Fruit fly (Drosophila melanogaster): Measurements from ENCODE around the gene CG45064.

CG45064 gene

dm6 chrX:14905499-14906044, 23.2 kb upstream of the CG45064 start, which contains the start of gene CG9512 (continued):
- TF ChIP-seq pfk (GFP tag; optimal IDR thresholded peaks at IDR 0.05) (no peak), Dek (tag; optimal IDR thresholded peaks at IDR 0.05) (no peak), NfI (GFP tag; optimal IDR thresholded peaks at IDR 0.05) (no peak), fd3F (GFP tag; optimal IDR thresholded peaks at IDR 0.05) (no peak), CG18262 (tag; optimal IDR thresholded peaks at IDR 0.05) (no peak), insv (GFP tag; optimal IDR thresholded peaks at IDR 0.05) (no peak), sug (tag; optimal IDR thresholded peaks at IDR 0.05) (peak; percentile 98), Ets97D (GFP tag; optimal IDR thresholded peaks at IDR 0.05) (no peak), Sin3A (optimal IDR thresholded peaks at IDR 0.05) (no peak), Med (GFP tag) (peak; percentile 43), vfl (GFP tag; optimal IDR thresholded peaks at IDR 0.05) (no peak), sima (GFP tag; optimal IDR thresholded peaks at IDR 0.05) (no peak), sd (tag; optimal IDR thresholded peaks at IDR 0.05) (peak; percentile 11), pan (optimal IDR thresholded peaks at IDR 0.05) (no peak), pan (GFP tag; optimal IDR thresholded peaks at IDR 0.05 in 1 of 2, IDR thresholded peaks at IDR 0.05 in 1 of 2) (no peak), CG33557 (GFP tag; optimal IDR thresholded peaks at IDR 0.05) (no peak), vnd (GFP tag; IDR thresholded peaks at IDR 0.05; ENCODE audit: partially characterized antibody) (no peak), Awh (GFP tag; IDR thresholded peaks at IDR 0.05) (no peak), da (GFP tag; optimal IDR thresholded peaks at IDR 0.05) (no peak), H15 (GFP tag; IDR thresholded peaks at IDR 0.05) (no peak), ase (GFP tag; IDR thresholded peaks at IDR 0.05) (no peak), HmgD (GFP tag; optimal IDR thresholded peaks at IDR 0.05) (no peak), CG30431 (GFP tag; optimal IDR thresholded peaks at IDR 0.05) (no peak), mirr (GFP tag; optimal IDR thresholded peaks at IDR 0.05) (peak; percentile 51), CG13123 (GFP tag; optimal IDR thresholded peaks at IDR 0.05) (no peak), CG34376 (GFP tag; optimal IDR thresholded peaks at IDR 0.05) (peak; percentile 60), CG31441 (GFP tag; IDR thresholded peaks at IDR 0.05) (no peak), Lpt (GFP tag; optimal IDR thresholded peaks at IDR 0.05) (no peak), Ets65A (GFP tag) (no peak), Xbp1 (GFP tag; optimal IDR thresholded peaks at IDR 0.05) (no peak), CG18599 (GFP tag; optimal IDR thresholded peaks at IDR 0.05) (no peak), CG4820 (GFP tag; optimal IDR thresholded peaks at IDR 0.05) (no peak), tgo (GFP tag; IDR thresholded peaks at IDR 0.05) (no peak), Fer1 (GFP tag; optimal IDR thresholded peaks at IDR 0.05) (peak; percentile 27), CG4707 (GFP tag; optimal IDR thresholded peaks at IDR 0.05) (no peak), hth (optimal IDR thresholded peaks at IDR 0.05) (no peak), CG16779 (GFP tag; IDR thresholded peaks at IDR 0.05) (no peak), shn (GFP tag; optimal IDR thresholded peaks at IDR 0.05) (no peak), crc (GFP tag; optimal IDR thresholded peaks at IDR 0.05) (no peak), Six4 (GFP tag; optimal IDR thresholded peaks at IDR 0.05) (no peak), cwo (GFP tag; optimal IDR thresholded peaks at IDR 0.05) (no peak), D (optimal IDR thresholded peaks at IDR 0.05) (no peak), D (GFP tag; optimal IDR thresholded peaks at IDR 0.05) (no peak), zf30C (GFP tag; optimal IDR thresholded peaks at IDR 0.05) (no peak), CHES-1-like (GFP tag; optimal IDR thresholded peaks at IDR 0.05) (no peak), Pdp1 (GFP tag; optimal IDR thresholded peaks at IDR 0.05) (peak in 1 of 2 experiments; percentile 55), emc (GFP tag; optimal IDR thresholded peaks at IDR 0.05) (no peak), CG16813 (GFP tag; IDR thresholded peaks at IDR 0.05; ENCODE audit: partially characterized antibody) (no peak), CG8944 (GFP tag; optimal IDR thresholded peaks at IDR 0.05) (no peak), Sox100B (GFP tag; optimal IDR thresholded peaks at IDR 0.05) (no peak), row (GFP tag; IDR thresholded peaks at IDR 0.05) (no peak), klu (GFP tag; IDR thresholded peaks at IDR 0.05) (no peak), CG1792 (GFP tag; optimal IDR thresholded peaks at IDR 0.05) (no peak)
